Fruit fly (Drosophila melanogaster) whole organism, pupa: ENCODE results near the gene Rdh.

Experiments
- CG10348 ChIP-seq: fragments of 200-800 bp; sonication (Bioruptor generic); IDR thresholded peaks from 2 replicates; pipeline ENCODE4 v1.3.6; 2022; ENCODE audit warnings: missing biosample characterization, missing genetic modification characterization
- CG12605 ChIP-seq: fragments of 200-800 bp; sonication (Bioruptor generic); IDR thresholded peaks from 2 replicates; pipeline ENCODE4 v1.3.6; 2022; ENCODE audit warnings: missing biosample characterization, missing genetic modification characterization
- CG13204 ChIP-seq: fragments of 200-800 bp; sonication (Bioruptor generic); optimal IDR thresholded peaks from 2 replicates; lab custom pipeline; 2018; ENCODE audit warnings: missing biosample characterization, mild to moderate bottlenecking, missing genetic modification characterization, moderate library complexity
- CG14655 ChIP-seq: fragments of 200-800 bp; sonication (Bioruptor generic); optimal IDR thresholded peaks from 3 replicates; lab custom pipeline; 2017; ENCODE audit warnings: mild to moderate bottlenecking, missing biosample characterization, missing genetic modification reagents, missing genetic modification characterization
- CG15710 ChIP-seq: fragments of 200-800 bp; sonication (Bioruptor generic); optimal IDR thresholded peaks from 2 replicates; lab custom pipeline; 2018; ENCODE audit warnings: missing biosample characterization, mild to moderate bottlenecking, missing genetic modification characterization, moderate library complexity
- CG17806 ChIP-seq: fragments of 200-800 bp; sonication (Bioruptor generic); optimal IDR thresholded peaks from 2 replicates; lab custom pipeline; 2018; ENCODE audit warnings: missing biosample characterization, mild to moderate bottlenecking, missing genetic modification characterization, moderate library complexity
- CG32121 ChIP-seq: fragments of 200-800 bp; sonication (Bioruptor generic); IDR thresholded peaks from 2 replicates; pipeline ENCODE4 v1.3.6; 2022; ENCODE audit warnings: missing biosample characterization, missing genetic modification characterization
- CG34367 ChIP-seq: fragments of 200-800 bp; sonication (Bioruptor generic); optimal IDR thresholded peaks from 2 replicates; lab custom pipeline; 2018; ENCODE audit warnings: missing biosample characterization, mild to moderate bottlenecking, missing genetic modification characterization
- CG4496 ChIP-seq: fragments of 200-800 bp; sonication (Bioruptor generic); IDR thresholded peaks from 3 replicates; pipeline ENCODE4 v1.3.6; 2022; ENCODE audit warnings: missing biosample characterization, missing genetic modification characterization
- CG8159 ChIP-seq: fragments of 200-800 bp; sonication (Bioruptor generic); optimal IDR thresholded peaks from 3 replicates; lab custom pipeline; 2018; ENCODE audit warnings: missing biosample characterization, mild to moderate bottlenecking, missing genetic modification characterization, moderate library complexity
- CG8301 ChIP-seq: fragments of 200-800 bp; sonication (Bioruptor generic); optimal IDR thresholded peaks from 2 replicates; lab custom pipeline; 2018; ENCODE audit warnings: missing biosample characterization, mild to moderate bottlenecking, missing genetic modification characterization
- CG9948 ChIP-seq: fragments of 200-800 bp; sonication (Bioruptor generic); optimal IDR thresholded peaks from 2 replicates; lab custom pipeline; 2018; ENCODE audit warnings: missing biosample characterization, mild to moderate bottlenecking, missing genetic modification characterization, moderate library complexity
- D1 ChIP-seq: fragments of 200-800 bp; sonication (Bioruptor generic); optimal IDR thresholded peaks from 2 replicates; lab custom pipeline; 2018; ENCODE audit warnings: missing biosample characterization, mild to moderate bottlenecking, missing genetic modification characterization, moderate library complexity
- EcR ChIP-seq: fragments of 200-800 bp; sonication (Bioruptor generic); optimal IDR thresholded peaks from 3 replicates; lab custom pipeline; 2019; ENCODE audit warnings: missing biosample characterization, missing genetic modification characterization, mild to moderate bottlenecking, moderate library complexity, missing genetic modification reagents
- Ets98B ChIP-seq: fragments of 200-800 bp; sonication (Bioruptor generic); IDR thresholded peaks from 2 replicates; pipeline ENCODE4 v1.3.6; 2022; ENCODE audit warnings: missing biosample characterization, missing genetic modification characterization
- Pif1A ChIP-seq: fragments of 200-800 bp; sonication (Bioruptor generic); optimal IDR thresholded peaks from 3 replicates; lab custom pipeline; 2016; ENCODE audit warnings: missing biosample characterization, missing genetic modification characterization
- Pif1B ChIP-seq: fragments of 200-800 bp; sonication (Bioruptor generic); optimal IDR thresholded peaks from 3 replicates; lab custom pipeline; 2016; ENCODE audit warnings: missing biosample characterization, missing genetic modification characterization
- Snoo ChIP-seq: fragments of 200-800 bp; sonication (Bioruptor generic); optimal IDR thresholded peaks from 3 replicates; lab custom pipeline; 2017; ENCODE audit warnings: missing biosample characterization, mild to moderate bottlenecking, missing genetic modification characterization, inconsistent platforms
- fd96Ca ChIP-seq: fragments of 200-800 bp; sonication (Bioruptor generic); IDR thresholded peaks from 3 replicates; pipeline ENCODE4 v1.3.6; 2022; ENCODE audit warnings: missing biosample characterization, missing genetic modification characterization
- gl ChIP-seq: fragments of 200-800 bp; sonication (Bioruptor generic); optimal IDR thresholded peaks from 2 replicates; lab custom pipeline; 2018; ENCODE audit warnings: missing biosample characterization, mild to moderate bottlenecking, missing genetic modification characterization
- rn ChIP-seq: fragments of 200-800 bp; sonication (Bioruptor generic); IDR thresholded peaks from 2 replicates; pipeline ENCODE4 v1.3.6; 2022; ENCODE audit warnings: missing biosample characterization, missing genetic modification characterization

Rdh gene

DNA sequence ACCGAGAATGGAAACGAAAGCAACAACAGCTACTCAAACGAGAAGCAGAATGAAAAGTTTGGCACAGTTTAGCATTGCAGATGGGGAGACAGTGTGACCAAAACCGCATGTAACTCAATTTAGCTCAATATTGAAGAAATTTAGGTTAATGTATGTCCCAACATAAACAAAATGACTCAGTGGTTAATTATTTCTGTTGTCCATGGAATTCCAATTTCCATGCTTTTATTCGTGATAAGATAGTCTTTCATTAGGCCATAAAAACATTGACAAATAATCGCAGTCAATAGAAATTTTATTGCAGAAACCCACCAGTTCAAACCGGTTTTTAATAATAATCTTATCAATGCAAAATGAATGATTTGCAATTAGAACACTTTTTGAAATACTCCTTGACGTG, 23.4 kb upstream of the Rdh start:
- TF ChIP-seq CG8159 (tag; lab: Kevin White, UChicago) (peak; percentile 28), Pif1A (GFP tag; lab: Kevin White, UChicago) (peak; percentile 26), CG17806 (no peak), CG8301 (tag; lab: Kevin White, UChicago) (peak; percentile 16)

DNA sequence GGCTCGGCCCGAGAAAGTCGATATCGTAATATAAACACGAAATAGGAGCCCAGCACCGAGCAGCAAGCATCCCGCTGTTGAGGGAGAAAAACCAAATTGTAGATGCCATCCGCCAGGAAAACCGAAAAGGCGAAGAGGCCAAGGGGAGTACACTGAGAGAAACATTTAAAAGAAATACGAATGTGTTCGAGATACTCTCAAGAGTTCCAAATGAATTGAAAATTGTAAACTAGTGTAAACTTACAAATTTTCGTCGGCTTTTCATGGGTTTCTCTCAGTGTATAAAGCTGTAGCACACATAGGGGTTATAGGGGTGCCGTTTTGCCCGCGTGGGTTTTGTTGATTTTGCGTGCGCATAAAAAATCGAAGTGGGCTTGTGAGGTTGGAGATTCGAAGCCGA, 22.6 kb upstream of the Rdh start:
- TF ChIP-seq CG10348 (GFP tag; lab: Robert Waterston, UW) (no peak), D1 (tag; lab: Kevin White, UChicago) (no peak), CG14655 (GFP tag; lab: Kevin White, UChicago) (no peak), CG17806 (peak; percentile 48), CG4496 (GFP tag; lab: Robert Waterston, UW) (peak; percentile 83), CG34367 (tag; lab: Kevin White, UChicago) (peak; percentile 70), gl (tag; lab: Kevin White, UChicago) (no peak), CG13204 (no peak), EcR (GFP tag; lab: Kevin White, UChicago) (no peak), CG12605 (peak; percentile 50; the same call in 1 of the 2 replicates), CG8301 (tag; lab: Kevin White, UChicago) (peak; percentile 25), Pif1A (GFP tag; lab: Kevin White, UChicago) (no peak), rn (GFP tag; lab: Robert Waterston, UW) (0 out of 2 replicates have a peak, but pooled peaks have one; percentile 9), CG9948 (tag; lab: Kevin White, UChicago) (peak; percentile 21), CG8159 (tag; lab: Kevin White, UChicago) (peak; percentile 57), Ets98B (peak; percentile 73), Pif1B (GFP tag; lab: Kevin White, UChicago) (no peak), CG32121 (GFP tag; lab: Robert Waterston, UW) (peak; percentile 60), fd96Ca (GFP tag; lab: Robert Waterston, UW) (peak; percentile 85; the same call in 2 of the 3 replicates), CG15710 (tag; lab: Kevin White, UChicago) (peak; percentile 73), Snoo (peak; percentile 59)
- TF ChIP-seq, all 21 proteins: peak for 13

DNA sequence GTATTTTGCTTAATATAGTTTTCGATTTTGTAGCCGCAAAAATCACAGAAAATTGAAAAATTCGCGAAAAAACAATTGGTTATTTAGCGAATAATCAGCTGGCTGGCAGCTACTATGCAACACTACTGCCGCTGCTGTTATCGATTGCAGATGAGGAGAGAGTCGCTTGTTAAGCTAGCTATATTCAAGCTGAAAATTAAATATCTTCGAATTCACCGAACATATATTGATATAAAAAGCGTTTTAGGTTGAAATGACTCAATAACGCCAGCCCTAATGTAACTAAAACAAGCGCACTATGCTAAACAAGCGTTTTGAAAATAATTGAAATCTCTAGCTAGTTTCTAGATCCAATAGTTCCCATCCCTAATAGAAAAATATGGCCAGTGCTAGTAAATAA, 18.9 kb upstream of the Rdh start, which contains the start of the genes CG32264, ntc and IntS10:
Gene CG32264 (minus strand): TSS at position 130 of the 400 bp plus-strand sequence.
Gene ntc (minus strand): TSS at position 130 of the 400 bp plus-strand sequence.
Gene IntS10 (plus strand): TSS at position 381 of the 400 bp plus-strand sequence.
- TF ChIP-seq Pif1A (GFP tag; lab: Kevin White, UChicago) (no peak), Pif1B (GFP tag; lab: Kevin White, UChicago) (no peak), gl (tag; lab: Kevin White, UChicago) (no peak), CG17806 (peak; percentile 29), CG32121 (GFP tag; lab: Robert Waterston, UW) (peak; percentile 34; the same call in 1 of the 2 replicates), CG8159 (tag; lab: Kevin White, UChicago) (no peak), rn (GFP tag; lab: Robert Waterston, UW) (no peak), D1 (tag; lab: Kevin White, UChicago) (peak; percentile 52), CG9948 (tag; lab: Kevin White, UChicago) (peak; percentile 23), CG34367 (tag; lab: Kevin White, UChicago) (no peak), CG10348 (GFP tag; lab: Robert Waterston, UW) (no peak), CG4496 (GFP tag; lab: Robert Waterston, UW) (no peak), CG8301 (tag; lab: Kevin White, UChicago) (peak; percentile 48), CG14655 (GFP tag; lab: Kevin White, UChicago) (no peak), fd96Ca (GFP tag; lab: Robert Waterston, UW) (no peak; the same call in 1 of the 3 replicates), CG12605 (no peak), EcR (GFP tag; lab: Kevin White, UChicago) (no peak), Snoo (no peak), Ets98B (peak; percentile 43), CG13204 (no peak), CG15710 (tag; lab: Kevin White, UChicago) (peak; percentile 61)

DNA sequence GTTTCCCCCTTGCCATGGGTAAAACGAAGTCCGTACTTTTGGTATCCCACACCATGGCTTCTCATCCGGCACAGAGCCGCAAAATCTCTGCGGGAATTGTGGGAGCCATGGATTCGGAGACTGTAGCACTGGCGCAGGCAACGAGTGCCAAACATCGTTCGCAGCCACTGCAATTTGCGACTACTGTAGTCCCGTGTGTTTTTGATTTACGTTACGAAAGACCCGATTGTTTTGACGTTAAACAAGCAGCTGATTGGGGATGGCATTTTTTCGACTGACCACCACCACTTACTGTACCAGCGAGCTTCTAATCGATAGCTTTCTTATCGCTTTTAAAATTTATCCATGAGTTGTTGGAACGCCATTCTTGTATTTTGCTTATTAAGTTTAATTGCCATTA, 15.3 kb upstream of the Rdh start, which contains the start of gene CG32262:
Gene CG32262 (minus strand): TSS at position 254 of the 400 bp plus-strand sequence.
- TF ChIP-seq rn (GFP tag; lab: Robert Waterston, UW) (no peak), EcR (GFP tag; lab: Kevin White, UChicago) (no peak), CG32121 (GFP tag; lab: Robert Waterston, UW) (no peak), Pif1B (GFP tag; lab: Kevin White, UChicago) (no peak), CG12605 (no peak), D1 (tag; lab: Kevin White, UChicago) (no peak), CG15710 (tag; lab: Kevin White, UChicago) (no peak), CG4496 (GFP tag; lab: Robert Waterston, UW) (no peak), CG8159 (tag; lab: Kevin White, UChicago) (no peak), Snoo (no peak)

DNA sequence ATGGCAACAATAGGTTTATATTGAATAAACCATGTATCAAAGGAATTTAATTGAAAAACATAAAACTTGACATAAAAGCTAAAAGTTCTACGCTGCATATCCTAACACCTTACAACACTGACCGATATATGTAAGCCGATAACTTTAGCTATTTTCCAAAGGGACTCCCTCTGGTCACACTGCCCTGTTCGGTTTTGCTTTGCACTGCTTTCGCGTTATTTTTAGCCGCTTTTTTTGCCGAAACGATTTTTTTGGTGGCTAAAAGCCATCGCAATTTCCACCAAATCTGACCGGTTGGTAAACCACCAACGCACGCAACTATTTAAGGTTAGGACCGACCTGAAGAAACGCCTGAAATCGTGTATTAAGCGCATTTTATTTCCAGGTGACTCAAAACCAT, 14.2 kb upstream of the Rdh start, which contains the start of the genes CG32263 and PIG-B:
Gene CG32263 (minus strand): TSS at position 26 of the 400 bp plus-strand sequence.
Gene PIG-B (plus strand): TSS at position 175 of the 400 bp plus-strand sequence.
- TF ChIP-seq CG32121 (GFP tag; lab: Robert Waterston, UW), result no peak
- TF ChIP-seq CG14655 (GFP tag; lab: Kevin White, UChicago), result no peak
- TF ChIP-seq Ets98B, result no peak
- no peak for TF ChIP-seq rn (GFP tag; lab: Robert Waterston, UW)
- no peak for TF ChIP-seq CG8301 (tag; lab: Kevin White, UChicago)
- TF ChIP-seq D1 (tag; lab: Kevin White, UChicago), result no peak
- TF ChIP-seq CG8159 (tag; lab: Kevin White, UChicago), result no peak
- no peak for TF ChIP-seq CG9948 (tag; lab: Kevin White, UChicago)
- TF ChIP-seq gl (tag; lab: Kevin White, UChicago), result no peak
- no peak for TF ChIP-seq CG15710 (tag; lab: Kevin White, UChicago)
- no peak for TF ChIP-seq CG17806
- no peak for TF ChIP-seq Pif1B (GFP tag; lab: Kevin White, UChicago)
- TF ChIP-seq CG10348 (GFP tag; lab: Robert Waterston, UW), result no peak
- no peak for TF ChIP-seq EcR (GFP tag; lab: Kevin White, UChicago)
